Fruit fly (Drosophila melanogaster) whole organism, embryonic: ENCODE results near the gene CG45218.

Experiments used
- Ada2b ChIP-seq: fragments of 200-800 bp; sonication (Bioruptor generic); IDR thresholded peaks from 2 replicates; pipeline ENCODE4 v1.3.6; 2022; ENCODE audit warnings: missing biosample characterization, missing genetic modification characterization
- Bgb ChIP-seq: fragments of 200-800 bp; sonication (Bioruptor generic); IDR thresholded peaks from 2 replicates; pipeline ENCODE4 v1.3.6; 2022; ENCODE audit warnings: missing biosample characterization, missing genetic modification characterization; ENCODE audit not compliant: partially characterized antibody
- C15 ChIP-seq: fragments of 200-800 bp; sonication (Bioruptor generic); IDR thresholded peaks from 3 replicates; pipeline ENCODE4 v1.3.6; 2022; ENCODE audit warnings: missing biosample characterization, missing genetic modification characterization
- CG10462 ChIP-seq: fragments of 200-800 bp; sonication (Bioruptor generic); optimal IDR thresholded peaks from 2 replicates; lab custom pipeline; 2016; ENCODE audit warnings: missing biosample characterization, missing genetic modification characterization
- CG11247 ChIP-seq: fragments of 200-800 bp; sonication (Bioruptor generic); IDR thresholded peaks from 2 replicates; pipeline ENCODE4 v1.3.6; 2022; ENCODE audit warnings: missing biosample characterization, missing genetic modification characterization
- CG13775 ChIP-seq: fragments of 200-800 bp; sonication (Bioruptor generic); optimal IDR thresholded peaks from 3 replicates; lab custom pipeline; 2017; ENCODE audit warnings: missing biosample characterization, mild to moderate bottlenecking, missing genetic modification characterization
- CG13894 ChIP-seq: fragments of 200-800 bp; sonication (Bioruptor generic); optimal IDR thresholded peaks from 3 replicates; lab custom pipeline; 2018; ENCODE audit warnings: missing biosample characterization, mild to moderate bottlenecking, missing genetic modification characterization, moderate library complexity
- CG15011 ChIP-seq: fragments of 200-800 bp; sonication (Bioruptor generic); optimal IDR thresholded peaks from 3 replicates; lab custom pipeline; 2018; ENCODE audit warnings: missing biosample characterization, mild to moderate bottlenecking, missing genetic modification characterization
- CG17829 ChIP-seq: fragments of 200-800 bp; optimal IDR thresholded peaks from 2 replicates; lab custom pipeline; 2019; ENCODE audit warnings: missing biosample characterization, mild to moderate bottlenecking, missing genetic modification characterization, moderate library complexity
- CG17912 ChIP-seq: fragments of 200-800 bp; sonication (Bioruptor generic); optimal IDR thresholded peaks from 2 replicates; lab custom pipeline; 2018; ENCODE audit warnings: missing biosample characterization, mild to moderate bottlenecking, missing genetic modification characterization
- CG2199 ChIP-seq: fragments of 200-800 bp; sonication (Bioruptor generic); IDR thresholded peaks from 3 replicates; pipeline ENCODE4 v1.3.6; 2022; ENCODE audit warnings: missing biosample characterization, missing genetic modification characterization
- CG31365 ChIP-seq: fragments of 200-800 bp; sonication (Bioruptor generic); optimal IDR thresholded peaks from 2 replicates; lab custom pipeline; 2018; ENCODE audit warnings: missing biosample characterization, mild to moderate bottlenecking, missing genetic modification characterization
- CG3281 ChIP-seq: fragments of 200-800 bp; sonication (Bioruptor generic); optimal IDR thresholded peaks from 3 replicates; lab custom pipeline; 2017; ENCODE audit warnings: missing biosample characterization, mild to moderate bottlenecking, missing genetic modification characterization
- CG4707 ChIP-seq: fragments of 200-800 bp; sonication (Bioruptor generic); optimal IDR thresholded peaks from 2 replicates; lab custom pipeline; 2018; ENCODE audit warnings: missing biosample characterization, mild to moderate bottlenecking, missing genetic modification characterization, moderate library complexity
- CG5953 ChIP-seq: fragments of 200-800 bp; sonication (Bioruptor generic); IDR thresholded peaks from 2 replicates; pipeline ENCODE4 v1.3.6; 2022; ENCODE audit warnings: missing biosample characterization, missing genetic modification characterization
- CG7556 ChIP-seq: fragments of 200-800 bp; sonication (Bioruptor generic); optimal IDR thresholded peaks from 2 replicates; lab custom pipeline; 2017; ENCODE audit warnings: missing biosample characterization, mild to moderate bottlenecking, missing genetic modification characterization
- CG8478 ChIP-seq: fragments of >200 bp; optimal IDR thresholded peaks from 2 replicates; lab custom pipeline; 2018
- CG8944 ChIP-seq: fragments of 200-800 bp; sonication (Bioruptor generic); optimal IDR thresholded peaks from 3 replicates; lab custom pipeline; 2016; ENCODE audit warnings: missing biosample characterization, missing genetic modification characterization
- CG9437 ChIP-seq: fragments of 200-800 bp; sonication (Bioruptor generic); optimal IDR thresholded peaks from 2 replicates; lab custom pipeline; 2018; ENCODE audit warnings: missing biosample characterization, mild to moderate bottlenecking, missing genetic modification characterization
- CG9727 ChIP-seq: fragments of 200-800 bp; sonication (Bioruptor generic); optimal IDR thresholded peaks from 3 replicates; lab custom pipeline; 2017; ENCODE audit warnings: missing biosample characterization, mild to moderate bottlenecking, missing genetic modification characterization
- Dbx ChIP-seq: fragments of 200-800 bp; sonication (Bioruptor generic); IDR thresholded peaks from 3 replicates; pipeline ENCODE4 v1.3.6; 2022; ENCODE audit warnings: missing biosample characterization, missing genetic modification characterization
- Deaf1 ChIP-seq: fragments of 200-800 bp; optimal IDR thresholded peaks from 3 replicates; lab custom pipeline; 2019; ENCODE audit warnings: missing biosample characterization, mild to moderate bottlenecking, missing genetic modification characterization, moderate library complexity
- Dek ChIP-seq: fragments of 200-800 bp; sonication (Bioruptor generic); optimal IDR thresholded peaks from 3 replicates; lab custom pipeline; 2019; ENCODE audit warnings: missing biosample characterization, mild to moderate bottlenecking, missing genetic modification characterization, moderate library complexity
- Elba2 ChIP-seq: fragments of 200-800 bp; sonication (Bioruptor generic); optimal IDR thresholded peaks from 3 replicates; lab custom pipeline; 2016; ENCODE audit warnings: missing biosample characterization, missing genetic modification characterization
- GATAe ChIP-seq: fragments of 200-800 bp; sonication (Bioruptor generic); conservative IDR thresholded peaks from 2 replicates; pipeline ENCODE4 v1.3.6; 2022; ENCODE audit warnings: missing biosample characterization, missing genetic modification characterization
- Hand ChIP-seq: fragments of 200-800 bp; sonication (Bioruptor generic); optimal IDR thresholded peaks from 2 replicates; lab custom pipeline; 2017; ENCODE audit warnings: mild to moderate bottlenecking, missing biosample characterization, missing genetic modification reagents, missing genetic modification characterization
- Hmr ChIP-seq: fragments of 200-800 bp; sonication (Bioruptor generic); optimal IDR thresholded peaks from 3 replicates; lab custom pipeline; 2017; ENCODE audit warnings: mild to moderate bottlenecking, missing biosample characterization, missing genetic modification reagents, missing genetic modification characterization
- Hr3 ChIP-seq: fragments of 200-800 bp; sonication (Bioruptor generic); optimal IDR thresholded peaks from 3 replicates; lab custom pipeline; 2016; ENCODE audit warnings: missing biosample characterization, missing genetic modification characterization
- Lpt ChIP-seq: fragments of >200 bp; optimal IDR thresholded peaks from 2 replicates; lab custom pipeline; 2018; ENCODE audit warnings: missing biosample characterization, missing genetic modification characterization
- Meics ChIP-seq: fragments of 200-800 bp; sonication (Bioruptor generic); optimal IDR thresholded peaks from 2 replicates; lab custom pipeline; 2017; ENCODE audit warnings: missing biosample characterization, mild to moderate bottlenecking, missing genetic modification characterization
- NC2β ChIP-seq: fragments of 200-800 bp; sonication (Bioruptor generic); optimal IDR thresholded peaks from 2 replicates; lab custom pipeline; 2016; ENCODE audit warnings: missing biosample characterization, missing genetic modification characterization
- Sox102F ChIP-seq: fragments of 200-800 bp; sonication (Bioruptor generic); optimal IDR thresholded peaks from 2 replicates; lab custom pipeline; 2018; ENCODE audit warnings: missing biosample characterization, mild to moderate bottlenecking, missing genetic modification characterization, moderate library complexity
- Sry-β ChIP-seq: fragments of 200-800 bp; sonication (Bioruptor generic); optimal IDR thresholded peaks from 2 replicates; lab custom pipeline; 2018; ENCODE audit warnings: missing biosample characterization, mild to moderate bottlenecking, missing genetic modification characterization, moderate library complexity
- Xbp1 ChIP-seq: fragments of 200-800 bp; sonication (Bioruptor generic); optimal IDR thresholded peaks from 3 replicates; lab custom pipeline; 2016; ENCODE audit warnings: missing biosample characterization, mild to moderate bottlenecking, missing genetic modification characterization
- aop ChIP-seq: fragments of 200-800 bp; sonication (Bioruptor generic); IDR thresholded peaks from 2 replicates; pipeline ENCODE4 v1.3.6; 2022; ENCODE audit warnings: missing biosample characterization, missing genetic modification characterization
- bsh ChIP-seq, 2 experiments: fragments of 200-800 bp; sonication (Bioruptor generic); optimal IDR thresholded peaks; 2 replicates each; lab custom pipeline; 2017 to 2018; ENCODE audit warnings: mild to moderate bottlenecking in 2 of 2, missing biosample characterization in 2 of 2, missing genetic modification characterization in 2 of 2, moderate library complexity in 1 of 2
- gem ChIP-seq: fragments of 200-800 bp; sonication (Bioruptor generic); optimal IDR thresholded peaks from 2 replicates; lab custom pipeline; 2019; ENCODE audit warnings: missing biosample characterization, mild to moderate bottlenecking, missing genetic modification characterization, moderate library complexity
- gro ChIP-seq: fragments of 200-800 bp; sonication (Bioruptor generic); optimal IDR thresholded peaks from 2 replicates; lab custom pipeline; 2016; ENCODE audit warnings: missing biosample characterization, missing genetic modification characterization
- gsb-n ChIP-seq: fragments of 200-800 bp; sonication (Bioruptor generic); optimal IDR thresholded peaks from 3 replicates; lab custom pipeline; 2018; ENCODE audit warnings: missing biosample characterization, mild to moderate bottlenecking, missing genetic modification characterization
- ham ChIP-seq: fragments of 200-800 bp; sonication (Bioruptor generic); IDR thresholded peaks from 2 replicates; pipeline ENCODE4 v1.3.6; 2022; ENCODE audit warnings: missing biosample characterization, missing genetic modification characterization
- hth ChIP-seq: fragments of >200 bp; optimal IDR thresholded peaks from 2 replicates; lab custom pipeline; 2017; ENCODE audit warnings: inconsistent platforms
- ind ChIP-seq: fragments of 200-800 bp; sonication (Bioruptor generic); optimal IDR thresholded peaks from 3 replicates; lab custom pipeline; 2016; ENCODE audit warnings: missing biosample characterization, missing genetic modification characterization
- insv ChIP-seq, 2 experiments: fragments of 200-800 bp; sonication (Bioruptor generic); optimal IDR thresholded peaks; 3 replicates each; lab custom pipeline; 2016 to 2018; ENCODE audit warnings: missing biosample characterization in 2 of 2, missing genetic modification characterization in 2 of 2
- mld ChIP-seq: fragments of 200-800 bp; sonication (Bioruptor generic); IDR thresholded peaks from 3 replicates; pipeline ENCODE4 v1.3.6; 2022; ENCODE audit warnings: missing biosample characterization, missing genetic modification characterization; ENCODE audit not compliant: partially characterized antibody
- nmo ChIP-seq: fragments of 200-800 bp; sonication (Bioruptor generic); optimal IDR thresholded peaks from 2 replicates; lab custom pipeline; 2018; ENCODE audit warnings: missing biosample characterization, mild to moderate bottlenecking, missing genetic modification characterization, moderate library complexity
- pb ChIP-seq: fragments of 200-800 bp; sonication (Bioruptor generic); optimal IDR thresholded peaks from 3 replicates; lab custom pipeline; 2016; ENCODE audit warnings: missing biosample characterization, missing genetic modification characterization
- ranshi ChIP-seq: fragments of 200-800 bp; sonication (Bioruptor generic); IDR thresholded peaks from 2 replicates; pipeline ENCODE4 v1.3.6; 2022; ENCODE audit warnings: missing biosample characterization, missing genetic modification characterization
- salm ChIP-seq: fragments of 200-800 bp; sonication (Bioruptor generic); optimal IDR thresholded peaks from 2 replicates; lab custom pipeline; 2018; ENCODE audit warnings: missing biosample characterization, mild to moderate bottlenecking, missing genetic modification characterization
- ttk ChIP-seq: fragments of 200-800 bp; sonication (Bioruptor generic); IDR thresholded peaks from 2 replicates; pipeline ENCODE4 v2.1.2; 2022; ENCODE audit warnings: missing biosample characterization, missing genetic modification characterization
- tup ChIP-seq: fragments of 200-800 bp; sonication (Bioruptor generic); optimal IDR thresholded peaks from 2 replicates; lab custom pipeline; 2016; ENCODE audit warnings: missing biosample characterization, mild to moderate bottlenecking, missing genetic modification characterization, moderate library complexity
- zen ChIP-seq: fragments of 200-800 bp; sonication (Bioruptor generic); optimal IDR thresholded peaks from 3 replicates; lab custom pipeline; 2018; ENCODE audit warnings: missing biosample characterization, mild to moderate bottlenecking, missing genetic modification characterization, moderate library complexity

The CG45218 gene

DNA sequence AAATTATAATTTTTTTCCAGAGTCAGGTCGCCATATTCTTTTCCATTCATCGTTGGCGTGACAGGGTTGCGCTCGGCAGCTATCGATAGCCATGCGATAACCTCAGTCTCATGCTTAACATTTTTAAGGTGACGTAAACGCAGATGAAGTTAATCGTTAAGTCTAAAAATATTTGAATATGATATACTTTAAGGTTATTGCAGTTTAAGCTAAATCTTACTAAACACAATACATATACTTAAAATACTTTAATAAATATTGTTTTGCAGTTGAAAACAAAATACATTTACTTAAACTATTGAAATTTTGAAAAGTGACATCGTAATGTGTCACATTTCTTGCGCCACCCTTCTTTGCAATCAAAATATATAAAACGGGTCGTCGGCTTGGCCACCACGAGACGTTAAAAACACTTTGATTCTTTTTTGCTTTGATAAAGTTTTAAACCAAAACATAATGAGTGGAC is 15.4 kb downstream of the CG45218 start, which contains the start of the genes Cp190 and CG4338 (continued):
- peak; percentile 98 for TF ChIP-seq Hmr (GFP tag; lab: Kevin White, UChicago)
- TF ChIP-seq C15, result peak; percentile 86
- peak; percentile 98 for TF ChIP-seq Hr3
- TF ChIP-seq CG13894 (tag; lab: Kevin White, UChicago), result peak; percentile 98
- TF ChIP-seq CG8944 (GFP tag; lab: Kevin White, UChicago), result peak; percentile 84
- peak in 1 of 2 experiments; percentile 85 for TF ChIP-seq insv (GFP tag; optimal IDR thresholded peaks at IDR 0.05; lab: Kevin White, UChicago)
- peak; percentile 87 for TF ChIP-seq gro (GFP tag; lab: Kevin White, UChicago)
- peak; percentile 93 for TF ChIP-seq CG17912 (GFP tag; lab: Kevin White, UChicago)
- TF ChIP-seq CG13775 (GFP tag; lab: Kevin White, UChicago), result peak; percentile 99
- TF ChIP-seq Dbx, result peak; percentile 98
- peak; percentile 80 for TF ChIP-seq GATAe (GFP tag; lab: Robert Waterston, UW)
- TF ChIP-seq CG5953 (GFP tag; lab: Robert Waterston, UW), result peak; percentile 89
- peak; percentile 75 for TF ChIP-seq Sry-β
- peak; percentile 98 for TF ChIP-seq salm (tag; lab: Kevin White, UChicago)
- peak; percentile 85 for TF ChIP-seq CG31365
- peak; percentile 88 for TF ChIP-seq Deaf1 (tag; lab: Kevin White, UChicago)
- peak; percentile 89 for TF ChIP-seq ham (GFP tag; lab: Robert Waterston, UW)
- TF ChIP-seq Bgb, result peak; percentile 82
- TF ChIP-seq Xbp1, result peak; percentile 98
- peak; percentile 98 for TF ChIP-seq gsb-n (tag; lab: Kevin White, UChicago)
- TF ChIP-seq zen (tag; lab: Kevin White, UChicago), result peak; percentile 98
- peak; percentile 94 for TF ChIP-seq Elba2 (GFP tag; lab: Kevin White, UChicago)
- peak; percentile 98 for TF ChIP-seq ind
- peak; percentile 98 for TF ChIP-seq Sox102F (GFP tag; lab: Kevin White, UChicago)
- TF ChIP-seq Meics (GFP tag; lab: Kevin White, UChicago), result peak; percentile 98
- TF ChIP-seq pb (GFP tag; lab: Kevin White, UChicago), result peak; percentile 72
- peak; percentile 92 for TF ChIP-seq CG4707 (GFP tag; lab: Kevin White, UChicago)
- peak; percentile 94 for TF ChIP-seq Ada2b (GFP tag; lab: Robert Waterston, UW)
- TF ChIP-seq CG7556 (GFP tag; lab: Kevin White, UChicago), result peak; percentile 98
- TF ChIP-seq CG11247, result peak; percentile 95
- peak; percentile 96 for TF ChIP-seq CG15011 (GFP tag; lab: Kevin White, UChicago)
- peak; percentile 88 for TF ChIP-seq NC2β (GFP tag; lab: Kevin White, UChicago)
- TF ChIP-seq gem (tag; lab: Kevin White, UChicago), result peak; percentile 99
- TF ChIP-seq CG9437 (GFP tag; lab: Kevin White, UChicago), result peak; percentile 96
- peak; percentile 45; the same call in 1 of the 3 replicates for TF ChIP-seq mld (GFP tag; lab: Robert Waterston, UW)
- peak; percentile 99 for TF ChIP-seq CG17829
- TF ChIP-seq bsh (GFP tag; optimal IDR thresholded peaks at IDR 0.05; lab: Kevin White, UChicago), result peak; percentile 87 to 98
- peak; percentile 91 for TF ChIP-seq tup (GFP tag; lab: Kevin White, UChicago)
- TF ChIP-seq CG10462 (GFP tag; lab: Kevin White, UChicago), result peak; percentile 95
- TF ChIP-seq hth (lab: Kevin White, UChicago), result no peak
- TF ChIP-seq ranshi (GFP tag; lab: Robert Waterston, UW), result peak; percentile 96
- peak; percentile 96 for TF ChIP-seq ttk
- TF ChIP-seq Dek (tag; lab: Kevin White, UChicago), result peak; percentile 98
- no peak for TF ChIP-seq aop (GFP tag; lab: Robert Waterston, UW)
- TF ChIP-seq CG2199 (GFP tag; lab: Robert Waterston, UW), result peak; percentile 89; the same call in 2 of the 3 replicates
- peak; percentile 98 for TF ChIP-seq CG3281 (GFP tag; lab: Kevin White, UChicago)
- TF ChIP-seq nmo (GFP tag; lab: Kevin White, UChicago), result peak; percentile 99
- TF ChIP-seq Lpt, result no peak
- peak; percentile 95 for TF ChIP-seq Hand
- no peak for TF ChIP-seq CG8478 (lab: Kevin White, UChicago)
- TF ChIP-seq CG9727 (GFP tag; lab: Kevin White, UChicago), result peak; percentile 99
